Worm (Caenorhabditis elegans) whole organism, L4 larva: ENCODE data around the gene cal-3.

Source experiments
- F49E8.2 ChIP-seq: sonication (generic microtip); optimal IDR thresholded peaks from 2 replicates; lab custom pipeline; 2016; ENCODE audit warnings: missing compliant biosample characterization, mild to moderate bottlenecking, missing genetic modification characterization, borderline replicate concordance
- Y5F2A.4 ChIP-seq: fragments of 200-800 bp; sonication (Bioruptor generic); optimal IDR thresholded peaks from 2 replicates; lab custom pipeline; 2018; ENCODE audit warnings: mild to moderate bottlenecking, missing genetic modification characterization, missing compliant biosample characterization
- ZK337.2 ChIP-seq: fragments of 200-800 bp; sonication (Bioruptor generic); IDR thresholded peaks from 2 replicates; pipeline ENCODE4 v1.3.6; 2022; ENCODE audit warnings: missing genetic modification reagents, missing genetic modification characterization, missing compliant biosample characterization
- aha-1 ChIP-seq: fragments of 150-350 bp; peaks from one replicate; lab custom pipeline; 2014; ENCODE audit warnings: missing biosample characterization, missing genetic modification characterization
- aly-2 ChIP-seq: sonication (generic microtip); optimal IDR thresholded peaks from 2 replicates; lab custom pipeline; 2018; ENCODE audit warnings: missing biosample characterization, missing genetic modification characterization
- ama-1 ChIP-seq: fragments of 150-350 bp; optimal IDR thresholded peaks from 2 replicates; lab custom pipeline; 2014; ENCODE audit warnings: inconsistent platforms, mixed read lengths
- ceh-20 ChIP-seq: fragments of 200-800 bp; sonication (Bioruptor generic); IDR thresholded peaks from 2 replicates; pipeline ENCODE4 v1.3.6; 2022; ENCODE audit warnings: missing genetic modification reagents, missing genetic modification characterization, missing compliant biosample characterization
- ceh-32 ChIP-seq: sonication (generic microtip); optimal IDR thresholded peaks from 2 replicates; lab custom pipeline; 2016; ENCODE audit warnings: mild to moderate bottlenecking, missing genetic modification characterization, missing compliant biosample characterization; ENCODE audit not compliant: poor library complexity
- daf-16 ChIP-seq, 3 experiments: sonication (generic microtip); optimal IDR thresholded peaks; 2 replicates each; lab custom pipeline; 2016 to 2017; ENCODE audit warnings: missing genetic modification characterization in 3 of 3, missing genetic modification reagents in 3 of 3, mild to moderate bottlenecking in 2 of 3, missing compliant biosample characterization in 2 of 3, missing biosample characterization in 1 of 3, moderate library complexity in 1 of 3
- daf-19 ChIP-seq: fragments of 200-800 bp; sonication (Bioruptor generic); conservative IDR thresholded peaks from 2 replicates; pipeline ENCODE4 v1.3.6; 2022; ENCODE audit warnings: missing genetic modification characterization, missing compliant biosample characterization
- dmd-6 ChIP-seq: fragments of 200-800 bp; sonication (Bioruptor generic); IDR thresholded peaks from 2 replicates; pipeline ENCODE4 v1.3.6; 2022; ENCODE audit warnings: missing genetic modification reagents, missing genetic modification characterization, missing compliant biosample characterization
- dpl-1 ChIP-seq: fragments of 150-350 bp; optimal IDR thresholded peaks from 2 replicates; lab custom pipeline; 2014; ENCODE audit warnings: missing biosample characterization, missing genetic modification reagents, missing genetic modification characterization
- hif-1 ChIP-seq, 2 experiments: sonication (generic microtip); optimal IDR thresholded peaks; 2 replicates each; lab custom pipeline; 2016 to 2017; ENCODE audit warnings: missing compliant biosample characterization in 2 of 2, missing genetic modification characterization in 2 of 2, missing genetic modification reagents in 2 of 2, missing genotype in 2 of 2, mild to moderate bottlenecking in 1 of 2
- hlh-11 ChIP-seq: fragments of 200-800 bp; sonication (Bioruptor generic); optimal IDR thresholded peaks from 2 replicates; lab custom pipeline; 2018; ENCODE audit warnings: mild to moderate bottlenecking, missing genetic modification characterization, missing compliant biosample characterization
- lim-7 ChIP-seq: fragments of 200-800 bp; sonication (Bioruptor generic); IDR thresholded peaks from 2 replicates; pipeline ENCODE4 v1.3.6; 2022; ENCODE audit warnings: missing genetic modification characterization, missing compliant biosample characterization
- lin-1 ChIP-seq: fragments of 200-800 bp; sonication (Bioruptor generic); IDR thresholded peaks from 2 replicates; pipeline ENCODE4 v1.3.6; 2022; ENCODE audit warnings: missing genetic modification reagents, missing genetic modification characterization, missing compliant biosample characterization
- lin-13 ChIP-seq: fragments of 150-350 bp; optimal IDR thresholded peaks from 2 replicates; lab custom pipeline; 2014; ENCODE audit warnings: missing biosample characterization, missing genetic modification reagents, missing genetic modification characterization
- lsy-2 ChIP-seq, 2 experiments: fragments of 150-350 bp in 1 of 2; sonication (generic microtip) in 1 of 2; optimal IDR thresholded peaks; 2 replicates each; lab custom pipeline; 2014 to 2017; ENCODE audit warnings: missing biosample characterization in 2 of 2, missing genetic modification characterization in 2 of 2
- madf-5 ChIP-seq, 2 experiments: fragments of 200-800 bp; sonication (Bioruptor generic); IDR thresholded peaks; 2 replicates each; pipeline ENCODE4 v1.3.6; 2022; ENCODE audit warnings: missing compliant biosample characterization in 2 of 2, missing genetic modification characterization in 2 of 2
- mdl-1 ChIP-seq, 2 experiments: fragments of 150-350 bp in 1 of 2; sonication (generic microtip) in 1 of 2; optimal IDR thresholded peaks; 2 replicates each; lab custom pipeline; 2014 to 2017; ENCODE audit warnings: missing biosample characterization in 2 of 2, missing genetic modification characterization in 2 of 2
- mes-2 ChIP-seq: sonication (generic microtip); optimal IDR thresholded peaks from 2 replicates; lab custom pipeline; 2016; ENCODE audit warnings: missing genotype, mild to moderate bottlenecking, missing genetic modification characterization, missing compliant biosample characterization; ENCODE audit not compliant: poor library complexity, severe bottlenecking
- nhr-102 ChIP-seq: sonication (generic microtip); optimal IDR thresholded peaks from 2 replicates; lab custom pipeline; 2016; ENCODE audit warnings: mild to moderate bottlenecking, missing genetic modification characterization, moderate library complexity, missing compliant biosample characterization
- nhr-237 ChIP-seq: sonication (generic microtip); optimal IDR thresholded peaks from 2 replicates; lab custom pipeline; 2017; ENCODE audit warnings: missing biosample characterization, missing genetic modification characterization
- nhr-28 ChIP-seq: fragments of 150-350 bp; optimal IDR thresholded peaks from 2 replicates; lab custom pipeline; 2014; ENCODE audit warnings: missing biosample characterization, missing genetic modification characterization
- nhr-42 ChIP-seq: fragments of 200-800 bp; sonication (Bioruptor generic); IDR thresholded peaks from 2 replicates; pipeline ENCODE4 v1.3.6; 2022; ENCODE audit warnings: missing genetic modification characterization, missing compliant biosample characterization
- nhr-48 ChIP-seq: sonication (generic microtip); optimal IDR thresholded peaks from 2 replicates; lab custom pipeline; 2016; ENCODE audit warnings: mild to moderate bottlenecking, missing genetic modification characterization, missing compliant biosample characterization
- nhr-6 ChIP-seq: fragments of 150-350 bp; optimal IDR thresholded peaks from 2 replicates; lab custom pipeline; 2014; ENCODE audit warnings: missing biosample characterization, missing genetic modification characterization
- nhr-76 ChIP-seq: fragments of 150-350 bp; optimal IDR thresholded peaks from 2 replicates; lab custom pipeline; 2014; ENCODE audit warnings: missing biosample characterization, missing genetic modification characterization
- pha-4 ChIP-seq, 2 experiments: fragments of 150-350 bp in 1 of 2; fragments of 200-800 bp in 1 of 2; sonication (Bioruptor generic) in 1 of 2; IDR thresholded peaks in 1 of 2; optimal IDR thresholded peaks in 1 of 2; 2 replicates each; pipeline versions ENCODE4 v1.3.6 to Lab custom; 2014 to 2022; ENCODE audit warnings: missing genetic modification characterization in 2 of 2, missing genetic modification reagents in 2 of 2, missing biosample characterization in 1 of 2, missing compliant biosample characterization in 1 of 2
- php-3 ChIP-seq: fragments of 200-800 bp; sonication (Bioruptor generic); IDR thresholded peaks from 2 replicates; pipeline ENCODE4 v1.3.6; 2022; ENCODE audit warnings: missing genetic modification reagents, missing genetic modification characterization, missing compliant biosample characterization
- pqm-1 ChIP-seq: sonication (generic microtip); optimal IDR thresholded peaks from 2 replicates; lab custom pipeline; 2017; ENCODE audit warnings: missing biosample characterization, missing genetic modification characterization
- saeg-2 ChIP-seq: fragments of 200-800 bp; sonication (Bioruptor generic); IDR thresholded peaks from 2 replicates; pipeline ENCODE4 v1.3.6; 2022; ENCODE audit warnings: missing genetic modification reagents, missing genetic modification characterization, missing compliant biosample characterization
- sdz-12 ChIP-seq: fragments of 200-800 bp; sonication (Bioruptor generic); optimal IDR thresholded peaks from 2 replicates; lab custom pipeline; 2018; ENCODE audit warnings: mild to moderate bottlenecking, missing genetic modification characterization, missing compliant biosample characterization
- spr-3 ChIP-seq: fragments of 200-800 bp; sonication (Bioruptor generic); optimal IDR thresholded peaks from 2 replicates; lab custom pipeline; 2018; ENCODE audit warnings: mild to moderate bottlenecking, missing genetic modification characterization, missing compliant biosample characterization
- unc-39 ChIP-seq: sonication (generic microtip); optimal IDR thresholded peaks from 2 replicates; lab custom pipeline; 2017; ENCODE audit warnings: missing biosample characterization, missing genetic modification characterization
- unc-62 ChIP-seq, 3 experiments: fragments of 150-350 bp in 1 of 3; sonication (generic microtip); optimal IDR thresholded peaks in 2 of 3; peaks in 1 of 3; 1 replicate in 1 of 3; 2 replicates in 2 of 3; lab custom pipeline; 2014 to 2017; ENCODE audit warnings: missing biosample characterization in 3 of 3, missing genetic modification characterization in 3 of 3, missing genetic modification reagents in 3 of 3, missing genotype in 1 of 3
- vab-7 ChIP-seq: fragments of 200-800 bp; sonication (Bioruptor generic); IDR thresholded peaks from 2 replicates; pipeline ENCODE4 v1.3.6; 2022; ENCODE audit warnings: missing genetic modification reagents, missing genetic modification characterization, missing compliant biosample characterization
- zfp-2 ChIP-seq: sonication (generic microtip); optimal IDR thresholded peaks from 2 replicates; lab custom pipeline; 2016; ENCODE audit warnings: mild to moderate bottlenecking, missing genetic modification characterization, missing compliant biosample characterization

Gene cal-3

DNA sequence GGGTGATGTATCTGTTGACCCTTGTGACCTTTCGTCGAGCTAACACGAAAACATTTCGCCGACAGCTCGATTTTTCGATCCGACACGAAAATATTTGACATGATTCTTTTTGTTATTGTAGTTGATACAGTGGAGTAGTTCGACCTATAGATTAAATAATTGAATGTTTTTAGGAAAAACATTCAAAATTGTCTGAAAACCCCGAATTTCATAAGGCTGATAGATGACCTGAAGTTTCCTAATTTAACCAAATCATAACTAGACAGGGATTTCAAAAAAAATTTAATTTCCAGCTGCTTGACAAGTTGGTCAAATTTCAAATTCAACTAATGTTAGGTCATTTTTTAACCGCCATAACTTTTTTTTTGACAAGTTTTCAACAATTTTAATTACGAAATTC is at the start of gene cal-3:
TSS of gene cal-3 (minus strand) at position 101 of the 400 bp plus-strand sequence.
- no peak for TF ChIP-seq ama-1 (lab: Kevin White, UChicago)

DNA sequence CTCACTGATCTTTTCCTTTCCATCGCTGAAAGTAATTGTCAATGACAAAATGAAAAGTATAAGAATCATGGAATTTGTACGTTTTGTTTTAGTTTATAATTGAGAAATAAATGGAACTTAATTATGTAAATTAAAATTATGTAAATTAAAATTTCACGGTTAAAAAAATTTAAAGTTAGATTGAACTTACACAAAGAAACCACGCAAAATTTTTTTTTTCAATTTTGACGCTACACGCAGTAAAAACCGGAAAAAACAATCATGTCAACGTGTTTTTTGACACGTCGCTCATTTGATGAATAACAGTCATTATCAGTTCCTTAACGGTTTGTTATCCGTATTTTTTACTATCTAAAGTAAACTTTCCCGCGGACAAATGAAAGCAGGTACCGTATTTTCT is 46.2 kb upstream of the cal-3 start, which contains the start of the genes F37C4.8 and oac-23:
TSS of gene F37C4.8 (minus strand) at position 101 of the 400 bp plus-strand sequence.
TSS of gene oac-23 (plus strand) at position 323 of the 400 bp plus-strand sequence.
- TF ChIP-seq madf-5 (GFP tag; IDR thresholded peaks at IDR 0.05; lab: Robert Waterston, UW) = no peak
- TF ChIP-seq pqm-1 (tag; lab: Kevin White, UChicago) = no peak
- peak; percentile 32 for TF ChIP-seq aha-1 (tag; lab: Kevin White, UChicago)
- TF ChIP-seq unc-39 = no peak
- no peak for TF ChIP-seq F49E8.2 (tag; lab: Kevin White, UChicago)
- TF ChIP-seq spr-3 (GFP tag; lab: Kevin White, UChicago) = no peak
- TF ChIP-seq daf-19 = no peak
- no peak for TF ChIP-seq mdl-1 (tag; optimal IDR thresholded peaks at IDR 0.05; lab: Kevin White, UChicago)

DNA sequence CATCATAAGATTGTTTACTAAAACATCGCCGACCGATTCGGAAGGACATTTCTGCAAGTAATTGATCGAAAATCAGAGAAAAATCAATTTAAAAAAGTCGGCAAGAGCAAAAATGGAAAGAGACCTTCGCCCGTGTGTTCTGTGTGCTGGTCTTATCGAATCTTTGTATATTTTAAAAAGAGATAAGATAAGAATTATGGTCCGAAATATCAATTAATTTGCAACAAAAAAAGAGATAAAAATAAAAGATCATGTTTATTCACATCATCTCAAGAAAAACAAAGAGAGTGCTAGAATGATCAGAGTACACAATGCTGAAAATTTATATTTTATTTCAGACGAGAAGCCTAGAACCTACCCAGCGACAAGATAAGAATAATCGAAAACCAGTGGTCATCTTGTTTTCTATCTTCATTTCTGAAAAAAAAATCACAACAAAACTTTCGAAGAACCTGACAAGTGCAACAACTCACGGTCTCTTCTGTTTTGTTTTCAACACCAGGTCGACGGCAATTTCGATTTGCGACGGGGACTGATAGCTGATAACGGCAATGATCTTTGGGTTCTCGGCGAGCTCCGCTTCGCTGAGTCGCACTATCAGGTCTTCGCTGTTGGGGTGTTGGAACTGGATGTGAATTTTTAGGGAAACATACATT is 43.4 kb upstream of the cal-3 start, which contains the start of gene F37C4.6:
TSS of gene F37C4.6 (minus strand) at position 51 of the 656 bp plus-strand sequence.
- TF ChIP-seq nhr-28 (tag; lab: Kevin White, UChicago) (peak; percentile 9), daf-16 (GFP tag; optimal IDR thresholded peaks at IDR 0.05; lab: Kevin White, UChicago) (no peak), daf-16 (tag; optimal IDR thresholded peaks at IDR 0.05; lab: Kevin White, UChicago) (peak; percentile 85), hlh-11 (peak; percentile 49), sdz-12 (GFP tag; lab: Kevin White, UChicago) (no peak), dmd-6 (GFP tag; lab: Robert Waterston, UW) (peak; percentile 14; the same call in 1 of the 2 replicates), pqm-1 (tag; lab: Kevin White, UChicago) (peak; percentile 18)

DNA sequence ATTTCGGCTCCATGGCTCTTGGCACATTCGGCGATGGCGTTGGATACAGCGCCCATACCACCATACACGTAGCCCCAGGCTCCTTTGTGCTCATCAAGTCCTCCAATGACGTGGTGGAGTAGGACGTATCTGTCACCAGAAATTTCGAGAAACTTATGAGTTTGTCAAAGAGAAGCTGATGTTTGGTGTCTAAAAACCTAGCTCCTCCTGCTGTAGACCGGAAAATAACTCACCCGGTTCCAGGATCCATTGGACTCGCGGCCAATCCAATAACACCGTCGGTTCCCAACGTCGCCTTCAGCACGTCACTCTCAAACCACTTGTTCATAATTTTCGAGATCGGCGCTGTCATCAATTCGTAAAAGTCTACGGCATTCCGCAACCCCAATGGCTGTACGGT is 42.0 kb upstream of the cal-3 start:
- TF ChIP-seq aha-1 (tag; lab: Kevin White, UChicago) = peak; percentile 91
- no peak for TF ChIP-seq zfp-2 (tag; lab: Kevin White, UChicago)
- peak in 1 of 2 experiments; percentile 67 for TF ChIP-seq unc-62 (GFP tag; optimal IDR thresholded peaks at IDR 0.05 in 1 of 2; lab: Kevin White, UChicago)
- TF ChIP-seq unc-62 (tag; optimal IDR thresholded peaks at IDR 0.05; lab: Kevin White, UChicago) = no peak
- TF ChIP-seq, all 104 proteins: peak for 2

DNA sequence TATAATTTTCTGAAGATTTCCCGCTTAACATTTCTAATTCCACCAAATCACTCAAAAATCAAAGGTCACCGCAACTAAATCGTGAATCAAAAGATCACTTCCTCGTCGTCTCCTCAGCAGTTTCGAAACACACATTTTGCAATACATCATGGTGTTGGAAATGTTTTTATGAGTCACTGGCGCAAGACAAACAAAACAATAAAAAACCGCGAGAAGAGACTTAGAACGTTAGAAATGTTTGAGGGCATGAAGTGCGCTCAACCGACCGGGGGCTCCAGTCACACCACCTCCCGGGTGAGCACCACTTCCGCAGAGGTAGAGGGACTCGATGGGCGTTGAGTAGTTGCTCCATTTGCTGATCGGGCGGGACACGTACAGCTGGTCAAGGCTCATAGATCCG is 40.3 kb upstream of the cal-3 start:
- TF ChIP-seq madf-5 (GFP tag; IDR thresholded peaks at IDR 0.05; lab: Robert Waterston, UW) (no peak), aly-2 (no peak), ceh-32 (tag; lab: Kevin White, UChicago) (no peak), nhr-237 (tag; lab: Kevin White, UChicago) (no peak), php-3 (GFP tag; lab: Robert Waterston, UW) (peak; percentile 70), mes-2 (peak; percentile 57), Y5F2A.4 (GFP tag; lab: Kevin White, UChicago) (no peak), vab-7 (GFP tag; lab: Robert Waterston, UW) (no peak), pha-4 (GFP tag; IDR thresholded peaks at IDR 0.05; lab: Robert Waterston, UW) (no peak), pha-4 (tag; optimal IDR thresholded peaks at IDR 0.05; lab: Kevin White, UChicago) (peak; percentile 38), lin-1 (GFP tag; lab: Robert Waterston, UW) (no peak), nhr-42 (no peak), ceh-20 (0 out of 2 replicates have a peak, but pooled peaks have one; percentile 45), nhr-102 (no peak), ZK337.2 (GFP tag; lab: Robert Waterston, UW) (no peak), nhr-48 (peak; percentile 22), lim-7 (GFP tag; lab: Robert Waterston, UW) (no peak), lin-13 (GFP tag; lab: Kevin White, UChicago) (peak; percentile 42), ama-1 (lab: Kevin White, UChicago) (no peak), dmd-6 (GFP tag; lab: Robert Waterston, UW) (peak; percentile 73), daf-16 (GFP tag; optimal IDR thresholded peaks at IDR 0.05; lab: Kevin White, UChicago) (peak in 1 of 2 experiments; percentile 7), daf-16 (tag; optimal IDR thresholded peaks at IDR 0.05; lab: Kevin White, UChicago) (peak; percentile 78), nhr-76 (tag; lab: Kevin White, UChicago) (no peak), hif-1 (tag; optimal IDR thresholded peaks at IDR 0.05; lab: Kevin White, UChicago) (peak in 1 of 2 experiments; percentile 41), pqm-1 (tag; lab: Kevin White, UChicago) (peak; percentile 24), lsy-2 (tag; optimal IDR thresholded peaks at IDR 0.05; lab: Kevin White, UChicago) (no peak), dpl-1 (GFP tag; lab: Kevin White, UChicago) (no peak), saeg-2 (GFP tag; lab: Robert Waterston, UW) (no peak), nhr-6 (tag; lab: Kevin White, UChicago) (peak; percentile 86)
